Fruit fly (Drosophila melanogaster) whole organism, wandering third instar larva: ENCODE results near the gene eIF4A.
A peak's percentile ranks its signal among the peaks of the same experiment; 100 is the strongest.

ENCODE experiments used
- Abd-B ChIP-seq: fragments of >200 bp; optimal IDR thresholded peaks from 2 replicates; lab custom pipeline; 2017; ENCODE audit warnings: missing biosample characterization, missing genetic modification characterization
- CG32264 ChIP-seq: fragments of 200-800 bp; sonication (Bioruptor generic); optimal IDR thresholded peaks from 2 replicates; lab custom pipeline; 2016; ENCODE audit warnings: missing biosample characterization, missing genetic modification characterization
- Dfd ChIP-seq: fragments of >200 bp; optimal IDR thresholded peaks from 2 replicates; lab custom pipeline; 2017; ENCODE audit warnings: missing biosample characterization, missing genetic modification characterization
- Dif ChIP-seq: fragments of 200-275, 200-300 bp; sonication (Bioruptor generic); optimal IDR thresholded peaks from 2 replicates; lab custom pipeline; 2018; ENCODE audit warnings: missing biosample characterization, missing genetic modification characterization; ENCODE audit not compliant: partially characterized antibody
- GATAd ChIP-seq: sonication (Bioruptor generic); optimal IDR thresholded peaks from 2 replicates; lab custom pipeline; 2016; ENCODE audit warnings: missing biosample characterization, missing genetic modification characterization
- HLH106 ChIP-seq: fragments of 200-800 bp; optimal IDR thresholded peaks from 3 replicates; lab custom pipeline; 2019; ENCODE audit warnings: missing biosample characterization, mild to moderate bottlenecking, missing genetic modification characterization, moderate library complexity
- Hnf4 ChIP-seq: fragments of 200-800 bp; sonication (Bioruptor generic); optimal IDR thresholded peaks from 2 replicates; lab custom pipeline; 2016; ENCODE audit warnings: missing biosample characterization, mild to moderate bottlenecking, missing genetic modification characterization
- Hr78 ChIP-seq: fragments of >200 bp; optimal IDR thresholded peaks from 2 replicates; lab custom pipeline; 2017; ENCODE audit warnings: missing biosample characterization, missing genetic modification characterization
- Hr83 ChIP-seq: fragments of 200-300 bp; sonication (Bioruptor generic); optimal IDR thresholded peaks from 2 replicates; lab custom pipeline; 2016; ENCODE audit warnings: missing biosample characterization, mild to moderate bottlenecking, missing genetic modification characterization, moderate library complexity; ENCODE audit not compliant: poor library complexity, severe bottlenecking
- Mio ChIP-seq: sonication (Bioruptor generic); optimal IDR thresholded peaks from 2 replicates; lab custom pipeline; 2016; ENCODE audit warnings: missing biosample characterization, missing genetic modification characterization
- Myc ChIP-seq: fragments of >200 bp; optimal IDR thresholded peaks from 2 replicates; lab custom pipeline; 2017
- N ChIP-seq: fragments of >200 bp; optimal IDR thresholded peaks from 2 replicates; lab custom pipeline; 2018; ENCODE audit warnings: missing biosample characterization, missing external identifiers, missing genetic modification characterization
- OdsH ChIP-seq: fragments of 200-800 bp; sonication (Bioruptor generic); optimal IDR thresholded peaks from 2 replicates; lab custom pipeline; 2016; ENCODE audit warnings: missing biosample characterization, mild to moderate bottlenecking, missing genetic modification characterization
- Rel ChIP-seq, 2 experiments: fragments of 200-800 bp; sonication (Bioruptor generic) in 1 of 2; optimal IDR thresholded peaks; 2 replicates in 1 of 2; 3 replicates in 1 of 2; lab custom pipeline; 2016 to 2019; ENCODE audit warnings: mild to moderate bottlenecking in 2 of 2, missing biosample characterization in 2 of 2, missing genetic modification characterization in 2 of 2, moderate library complexity in 1 of 2
- Sp1 ChIP-seq: fragments of 200-800 bp; sonication (Bioruptor generic); optimal IDR thresholded peaks from 3 replicates; lab custom pipeline; 2019; ENCODE audit warnings: missing biosample characterization, mild to moderate bottlenecking, missing genetic modification characterization, moderate library complexity
- Vsx2 ChIP-seq: fragments of 200-300, 225-300 bp; sonication (Bioruptor generic); optimal IDR thresholded peaks from 2 replicates; lab custom pipeline; 2018; ENCODE audit warnings: missing biosample characterization, missing genetic modification characterization; ENCODE audit not compliant: partially characterized antibody
- br ChIP-seq: fragments of 200-800 bp; sonication (Bioruptor generic); optimal IDR thresholded peaks from 2 replicates; lab custom pipeline; 2016; ENCODE audit warnings: missing biosample characterization, missing genetic modification characterization
- brk ChIP-seq: fragments of 200-800 bp; sonication (Bioruptor generic); optimal IDR thresholded peaks from 2 replicates; lab custom pipeline; 2016; ENCODE audit warnings: missing biosample characterization, mild to moderate bottlenecking, missing genetic modification characterization
- dl ChIP-seq, 2 experiments: fragments of 175-275, 200-275 bp in 1 of 2; fragments of 200-275 bp in 1 of 2; sonication (Bioruptor generic); optimal IDR thresholded peaks; lab custom pipeline; 2018; ENCODE audit warnings: mild to moderate bottlenecking in 2 of 2, missing biosample characterization in 2 of 2, missing genetic modification characterization in 2 of 2, moderate library complexity in 2 of 2; ENCODE audit not compliant: partially characterized antibody in 2 of 2, insufficient read depth in 1 of 2
- dmrt93B ChIP-seq: fragments of 200-800 bp; sonication (Bioruptor generic); optimal IDR thresholded peaks from 2 replicates; lab custom pipeline; 2018; ENCODE audit warnings: missing biosample characterization, mild to moderate bottlenecking, missing genetic modification characterization
- ey ChIP-seq: fragments of 200-800 bp; sonication (Bioruptor generic); optimal IDR thresholded peaks from 2 replicates; lab custom pipeline; 2016; ENCODE audit warnings: missing biosample characterization, missing genetic modification characterization
- foxo ChIP-seq, 2 experiments: fragments of 200-800 bp; sonication (Bioruptor generic); optimal IDR thresholded peaks; 2 replicates in 1 of 2; 3 replicates in 1 of 2; lab custom pipeline; 2016 to 2017; ENCODE audit warnings: missing biosample characterization in 2 of 2, missing genetic modification characterization in 2 of 2
- fru ChIP-seq: fragments of 200-800 bp; sonication (Bioruptor generic); optimal IDR thresholded peaks from 3 replicates; lab custom pipeline; 2016; ENCODE audit warnings: missing biosample characterization, mild to moderate bottlenecking, missing genetic modification characterization
- h ChIP-seq: fragments of 200-800 bp; sonication (Bioruptor generic); optimal IDR thresholded peaks from 3 replicates; lab custom pipeline; 2016; ENCODE audit warnings: missing biosample characterization, mild to moderate bottlenecking, missing genetic modification characterization
- lola ChIP-seq: fragments of >200 bp; optimal IDR thresholded peaks from 2 replicates; lab custom pipeline; 2017; ENCODE audit warnings: missing biosample characterization, missing genetic modification characterization
- pan ChIP-seq: fragments of >200 bp; optimal IDR thresholded peaks from 2 replicates; lab custom pipeline; 2017
- rgr ChIP-seq: fragments of 200-800 bp; sonication (Bioruptor generic); optimal IDR thresholded peaks from 3 replicates; lab custom pipeline; 2016; ENCODE audit warnings: missing biosample characterization, mild to moderate bottlenecking, missing genetic modification characterization
- sage ChIP-seq: fragments of 200-800 bp; sonication (Bioruptor generic); optimal IDR thresholded peaks from 2 replicates; lab custom pipeline; 2016; ENCODE audit warnings: missing biosample characterization, mild to moderate bottlenecking, missing genetic modification characterization
- sv ChIP-seq: fragments of 200-800 bp; sonication (Bioruptor generic); optimal IDR thresholded peaks from 3 replicates; lab custom pipeline; 2016; ENCODE audit warnings: missing biosample characterization, missing genetic modification characterization
- tai ChIP-seq: sonication (Bioruptor generic); optimal IDR thresholded peaks from 2 replicates; lab custom pipeline; 2016; ENCODE audit warnings: missing biosample characterization, missing genetic modification characterization
- usp ChIP-seq: fragments of >200 bp; optimal IDR thresholded peaks from 2 replicates; lab custom pipeline; 2017; ENCODE audit warnings: missing biosample characterization, missing genetic modification characterization

The eIF4A gene

dm6 chr2L:5972588-5973236 lies 8.9 kb upstream of the eIF4A start:
- TF ChIP-seq Hr78 (GFP tag; lab: Kevin White, UChicago) (no peak), Vsx2 (GFP tag; lab: Kevin White, UChicago) (no peak), h (GFP tag; lab: Kevin White, UChicago) (no peak), Hnf4 (no peak), Mio (GFP tag; lab: Kevin White, UChicago) (no peak), HLH106 (no peak), N (GFP tag; lab: Kevin White, UChicago) (no peak), Myc (lab: Kevin White, UChicago) (no peak), Rel (GFP tag; optimal IDR thresholded peaks at IDR 0.05; lab: Kevin White, UChicago) (no peak), Rel (tag; optimal IDR thresholded peaks at IDR 0.05; lab: Kevin White, UChicago) (no peak), Hr83 (GFP tag; lab: Kevin White, UChicago) (no peak), tai (GFP tag; lab: Kevin White, UChicago) (no peak), Abd-B (GFP tag; lab: Kevin White, UChicago) (no peak), dl (GFP tag; optimal IDR thresholded peaks at IDR 0.05; lab: Kevin White, UChicago; ENCODE audit: insufficient read depth in 1 of 2, partially characterized antibody in 2 of 2) (no peak), fru (GFP tag; lab: Kevin White, UChicago) (no peak), CG32264 (GFP tag; lab: Kevin White, UChicago) (no peak), foxo (GFP tag; optimal IDR thresholded peaks at IDR 0.05; lab: Kevin White, UChicago) (no peak), sage (GFP tag; lab: Kevin White, UChicago) (no peak), lola (GFP tag; lab: Kevin White, UChicago) (no peak), pan (lab: Kevin White, UChicago) (no peak), Sp1 (GFP tag; lab: Kevin White, UChicago) (no peak)

- no peak for TF ChIP-seq dmrt93B (GFP tag; lab: Kevin White, UChicago)
- TF ChIP-seq lola (GFP tag; lab: Kevin White, UChicago) = no peak
- no peak for TF ChIP-seq usp (GFP tag; lab: Kevin White, UChicago)
- no peak for TF ChIP-seq dl (GFP tag; optimal IDR thresholded peaks at IDR 0.05; lab: Kevin White, UChicago; ENCODE audit: insufficient read depth in 1 of 2, partially characterized antibody in 2 of 2)
- peak; percentile 23 for TF ChIP-seq OdsH (GFP tag; lab: Kevin White, UChicago)
- TF ChIP-seq sv (GFP tag; lab: Kevin White, UChicago) = no peak
- no peak for TF ChIP-seq br (GFP tag; lab: Kevin White, UChicago)
- no peak for TF ChIP-seq Hr83 (GFP tag; lab: Kevin White, UChicago)
- TF ChIP-seq brk = peak; percentile 20
- TF ChIP-seq Rel (GFP tag; optimal IDR thresholded peaks at IDR 0.05; lab: Kevin White, UChicago) = no peak
- TF ChIP-seq Rel (tag; optimal IDR thresholded peaks at IDR 0.05; lab: Kevin White, UChicago) = peak; percentile 80
- no peak for TF ChIP-seq GATAd (GFP tag; lab: Kevin White, UChicago)
- no peak for TF ChIP-seq Vsx2 (GFP tag; lab: Kevin White, UChicago)
- TF ChIP-seq Dif (GFP tag; lab: Kevin White, UChicago) = no peak
Measured at dm6 chr2L:5974122-5974521, 7.4 kb upstream of the eIF4A start.

- TF ChIP-seq ey (GFP tag; lab: Kevin White, UChicago) = no peak
- peak; percentile 4 for TF ChIP-seq Hnf4
- TF ChIP-seq OdsH (GFP tag; lab: Kevin White, UChicago) = peak; percentile 54
- TF ChIP-seq rgr (GFP tag; lab: Kevin White, UChicago) = peak; percentile 20
- no peak for TF ChIP-seq pan (lab: Kevin White, UChicago)
- no peak for TF ChIP-seq fru (GFP tag; lab: Kevin White, UChicago)
- TF ChIP-seq foxo (GFP tag; optimal IDR thresholded peaks at IDR 0.05; lab: Kevin White, UChicago) = peak in 1 of 2 experiments; percentile 3
- no peak for TF ChIP-seq Dfd (GFP tag; lab: Kevin White, UChicago)
- peak; percentile 76 for TF ChIP-seq Hr83 (GFP tag; lab: Kevin White, UChicago)
- TF ChIP-seq tai (GFP tag; lab: Kevin White, UChicago) = no peak
- no peak for TF ChIP-seq Vsx2 (GFP tag; lab: Kevin White, UChicago)
- peak; percentile 52 for TF ChIP-seq h (GFP tag; lab: Kevin White, UChicago)
- TF ChIP-seq br (GFP tag; lab: Kevin White, UChicago) = peak; percentile 42
Measured at dm6 chr2L:5975025-5975539, 6.5 kb upstream of the eIF4A start.
